Worm (Caenorhabditis elegans) whole organism, young adult: ENCODE measurements around the gene zgpa-1.
A peak's percentile ranks its signal among the peaks of the same experiment; 100 is the strongest.

Experiments
- D2030.7 ChIP-seq: fragments of 200-800 bp; sonication (Bioruptor generic); IDR thresholded peaks from 2 replicates; pipeline ENCODE4 v1.3.6; 2022; ENCODE audit warnings: missing genetic modification reagents, missing genetic modification characterization, missing compliant biosample characterization
- F23B12.7 ChIP-seq: sonication (generic microtip); optimal IDR thresholded peaks from 2 replicates; lab custom pipeline; 2017; ENCODE audit warnings: missing genetic modification characterization, mild to moderate bottlenecking, missing compliant biosample characterization, antibody characterized with exemption, moderate library complexity; ENCODE audit not compliant: insufficient read depth
- F57C9.4 ChIP-seq: sonication (generic microtip); optimal IDR thresholded peaks from 2 replicates; lab custom pipeline; 2017; ENCODE audit warnings: mild to moderate bottlenecking, missing genetic modification characterization, missing compliant biosample characterization
- K11D2.4 ChIP-seq: fragments of 200-800 bp; sonication (Bioruptor generic); IDR thresholded peaks from 2 replicates; pipeline ENCODE4 v1.3.6; 2022; ENCODE audit warnings: missing genetic modification reagents, missing genetic modification characterization, missing compliant biosample characterization
- T26A5.8 ChIP-seq: sonication (generic microtip); optimal IDR thresholded peaks from 2 replicates; lab custom pipeline; 2016; ENCODE audit warnings: missing genetic modification characterization, missing compliant biosample characterization
- Y53G8AR.9 ChIP-seq: fragments of 200-800 bp; sonication (Bioruptor generic); conservative IDR thresholded peaks from 2 replicates; pipeline ENCODE4 v1.3.6; 2022; ENCODE audit warnings: missing genetic modification reagents, missing genetic modification characterization, missing compliant biosample characterization
- aptf-2 ChIP-seq: fragments of 200-800 bp; sonication (Bioruptor generic); conservative IDR thresholded peaks from 2 replicates; pipeline ENCODE4 v1.3.6; 2022; ENCODE audit warnings: missing genetic modification reagents, missing genetic modification characterization, missing compliant biosample characterization
- attf-3 ChIP-seq: fragments of 200-800 bp; sonication (Bioruptor generic); conservative IDR thresholded peaks from 2 replicates; pipeline ENCODE4 v1.3.6; 2022; ENCODE audit warnings: missing genetic modification reagents, missing genetic modification characterization, missing compliant biosample characterization
- attf-5 ChIP-seq: fragments of 200-800 bp; sonication (Bioruptor generic); optimal IDR thresholded peaks from 2 replicates; lab custom pipeline; 2018; ENCODE audit warnings: mild to moderate bottlenecking, missing genetic modification characterization, missing compliant biosample characterization
- cebp-1 ChIP-seq, 2 experiments: fragments of 200-800 bp in 1 of 2; sonication (Bioruptor generic) in 1 of 2; sonication (generic microtip) in 1 of 2; IDR thresholded peaks in 1 of 2; optimal IDR thresholded peaks in 1 of 2; 2 replicates each; pipeline versions ENCODE4 v1.3.6 to Lab custom; 2017 to 2022; ENCODE audit warnings: missing compliant biosample characterization in 2 of 2, missing genetic modification characterization in 2 of 2, mild to moderate bottlenecking in 1 of 2, missing genetic modification reagents in 1 of 2, moderate library complexity in 1 of 2
- ceh-27 ChIP-seq: fragments of 200-800 bp; sonication (Bioruptor generic); optimal IDR thresholded peaks from 2 replicates; lab custom pipeline; 2018; ENCODE audit warnings: mild to moderate bottlenecking, missing genetic modification characterization, moderate library complexity, missing compliant biosample characterization
- chd-7 ChIP-seq: sonication (generic microtip); optimal IDR thresholded peaks from 2 replicates; lab custom pipeline; 2016; ENCODE audit warnings: mild to moderate bottlenecking, missing genetic modification characterization, moderate library complexity, missing compliant biosample characterization
- dpl-1 ChIP-seq: fragments of 150-350 bp; optimal IDR thresholded peaks from 2 replicates; lab custom pipeline; 2014; ENCODE audit warnings: missing biosample characterization, missing genetic modification reagents, missing genetic modification characterization
- efl-1 ChIP-seq: fragments of 150-350 bp; optimal IDR thresholded peaks from 2 replicates; lab custom pipeline; 2014; ENCODE audit warnings: missing biosample characterization, missing genetic modification reagents, missing genetic modification characterization
- egl-18 ChIP-seq: fragments of 200-800 bp; sonication (Bioruptor generic); IDR thresholded peaks from 2 replicates; pipeline ENCODE4 v1.3.6; 2022; ENCODE audit warnings: missing genetic modification reagents, missing genetic modification characterization, missing compliant biosample characterization
- egrh-3 ChIP-seq: fragments of 200-800 bp; sonication (Bioruptor generic); IDR thresholded peaks from 2 replicates; pipeline ENCODE4 v1.3.6; 2022; ENCODE audit warnings: missing genetic modification reagents, missing genetic modification characterization, missing compliant biosample characterization
- fkh-3 ChIP-seq: sonication (generic microtip); optimal IDR thresholded peaks from 2 replicates; lab custom pipeline; 2016; ENCODE audit warnings: mild to moderate bottlenecking, missing genetic modification characterization, missing compliant biosample characterization
- gei-17 ChIP-seq: fragments of 200-800 bp; sonication (Bioruptor generic); optimal IDR thresholded peaks from 2 replicates; lab custom pipeline; 2018; ENCODE audit warnings: mild to moderate bottlenecking, missing genetic modification characterization, missing compliant biosample characterization
- hlh-12 ChIP-seq: sonication (generic microtip); optimal IDR thresholded peaks from 2 replicates; lab custom pipeline; 2016; ENCODE audit warnings: missing genetic modification characterization, missing compliant biosample characterization
- hmg-1.2 ChIP-seq: fragments of 200-800 bp; sonication (Bioruptor generic); IDR thresholded peaks from 2 replicates; pipeline ENCODE4 v1.3.6; 2022; ENCODE audit warnings: missing genetic modification reagents, missing genetic modification characterization, missing compliant biosample characterization
- hrde-1 ChIP-seq: sonication (generic microtip); optimal IDR thresholded peaks from 2 replicates; lab custom pipeline; 2016; ENCODE audit warnings: missing genetic modification characterization, mild to moderate bottlenecking, missing compliant biosample characterization, moderate library complexity, missing genotype, missing genetic modification reagents, borderline replicate concordance
- lin-40 ChIP-seq: sonication (generic microtip); optimal IDR thresholded peaks from 2 replicates; lab custom pipeline; 2016; ENCODE audit warnings: missing genetic modification characterization, mild to moderate bottlenecking, missing compliant biosample characterization, missing genotype, missing genetic modification reagents
- lsl-1 ChIP-seq: fragments of 200-800 bp; sonication (Bioruptor generic); optimal IDR thresholded peaks from 2 replicates; lab custom pipeline; 2018; ENCODE audit warnings: mild to moderate bottlenecking, missing genetic modification characterization, moderate library complexity, missing compliant biosample characterization
- lsy-27 ChIP-seq: sonication (generic microtip); optimal IDR thresholded peaks from 2 replicates; lab custom pipeline; 2017; ENCODE audit warnings: missing genetic modification characterization, mild to moderate bottlenecking, missing compliant biosample characterization, antibody characterized with exemption, missing genotype, borderline replicate concordance; ENCODE audit not compliant: insufficient read depth
- madf-3 ChIP-seq: fragments of 200-800 bp; sonication (Bioruptor generic); IDR thresholded peaks from 2 replicates; pipeline ENCODE4 v1.3.6; 2022; ENCODE audit warnings: missing genetic modification reagents, missing genetic modification characterization, missing compliant biosample characterization
- madf-6 ChIP-seq: fragments of 200-800 bp; sonication (Bioruptor generic); IDR thresholded peaks from 2 replicates; pipeline ENCODE4 v1.3.6; 2022; ENCODE audit warnings: missing genetic modification reagents, missing genetic modification characterization, missing compliant biosample characterization
- mcd-1 ChIP-seq: fragments of 200-800 bp; sonication (Bioruptor generic); IDR thresholded peaks from 2 replicates; pipeline ENCODE4 v1.3.6; 2022; ENCODE audit warnings: missing genetic modification reagents, missing genetic modification characterization, missing compliant biosample characterization
- mel-28 ChIP-seq: sonication (generic microtip); optimal IDR thresholded peaks from 2 replicates; lab custom pipeline; 2016; ENCODE audit warnings: borderline replicate concordance, mild to moderate bottlenecking, missing genetic modification characterization, missing compliant biosample characterization
- nfya-1 ChIP-seq: sonication (generic microtip); optimal IDR thresholded peaks from 2 replicates; lab custom pipeline; 2017; ENCODE audit warnings: antibody characterized with exemption, missing compliant biosample characterization, missing genetic modification characterization, borderline replicate concordance; ENCODE audit not compliant: insufficient read depth
- nhr-179 ChIP-seq: sonication (generic microtip); optimal IDR thresholded peaks from 2 replicates; lab custom pipeline; 2016; ENCODE audit warnings: mild to moderate bottlenecking, missing genetic modification characterization, missing compliant biosample characterization
- nhr-27 ChIP-seq: fragments of 200-800 bp; sonication (Bioruptor generic); optimal IDR thresholded peaks from 2 replicates; lab custom pipeline; 2018; ENCODE audit warnings: mild to moderate bottlenecking, missing genetic modification characterization, moderate library complexity, missing compliant biosample characterization
- rec-8 ChIP-seq, 2 experiments: sonication (generic microtip); optimal IDR thresholded peaks; 2 replicates each; lab custom pipeline; 2016; ENCODE audit warnings: mild to moderate bottlenecking in 2 of 2, missing genetic modification characterization in 2 of 2, missing genetic modification reagents in 2 of 2, missing genotype in 2 of 2, missing biosample characterization in 1 of 2, missing compliant biosample characterization in 1 of 2, moderate library complexity in 1 of 2
- repo-1 ChIP-seq: sonication (generic microtip); optimal IDR thresholded peaks from 2 replicates; lab custom pipeline; 2017; ENCODE audit warnings: mild to moderate bottlenecking, missing genetic modification characterization, missing compliant biosample characterization
- sdz-38 ChIP-seq: sonication (generic microtip); optimal IDR thresholded peaks from 2 replicates; lab custom pipeline; 2016; ENCODE audit warnings: missing genotype, missing genetic modification characterization, missing compliant biosample characterization
- snpc-1.3 ChIP-seq: sonication (generic microtip); optimal IDR thresholded peaks from 2 replicates; lab custom pipeline; 2017; ENCODE audit warnings: missing genetic modification characterization, mild to moderate bottlenecking, missing compliant biosample characterization, antibody characterized with exemption, moderate library complexity, missing genotype, missing genetic modification reagents; ENCODE audit not compliant: insufficient read depth
- somi-1 ChIP-seq: fragments of 200-800 bp; sonication (Bioruptor generic); optimal IDR thresholded peaks from 2 replicates; lab custom pipeline; 2018; ENCODE audit warnings: mild to moderate bottlenecking, missing genetic modification characterization, missing compliant biosample characterization
- tlf-1 ChIP-seq: fragments of 200-800 bp; sonication (Bioruptor generic); optimal IDR thresholded peaks from 2 replicates; lab custom pipeline; 2018; ENCODE audit warnings: mild to moderate bottlenecking, missing genetic modification characterization, missing compliant biosample characterization
- unc-62 ChIP-seq: fragments of 150-350 bp; optimal IDR thresholded peaks from 2 replicates; lab custom pipeline; 2014; ENCODE audit warnings: missing biosample characterization, missing genetic modification reagents, missing genetic modification characterization
- zfh-2 ChIP-seq: fragments of 200-800 bp; sonication (Bioruptor generic); conservative IDR thresholded peaks from 2 replicates; pipeline ENCODE4 v1.3.6; 2022; ENCODE audit warnings: missing genetic modification reagents, missing genetic modification characterization, missing compliant biosample characterization
- zim-3 ChIP-seq: sonication (generic microtip); optimal IDR thresholded peaks from 2 replicates; lab custom pipeline; 2017; ENCODE audit warnings: mild to moderate bottlenecking, missing genetic modification characterization, moderate library complexity, missing compliant biosample characterization
- ztf-28 ChIP-seq: fragments of 200-800 bp; sonication (Bioruptor generic); IDR thresholded peaks from 2 replicates; pipeline ENCODE4 v1.3.6; 2022; ENCODE audit warnings: missing genetic modification reagents, missing genetic modification characterization, missing compliant biosample characterization
- ztf-6 ChIP-seq: fragments of 200-800 bp; sonication (Bioruptor generic); IDR thresholded peaks from 2 replicates; pipeline ENCODE4 v1.3.6; 2022; ENCODE audit warnings: missing genetic modification reagents, missing genetic modification characterization, missing compliant biosample characterization

The zgpa-1 gene

DNA sequence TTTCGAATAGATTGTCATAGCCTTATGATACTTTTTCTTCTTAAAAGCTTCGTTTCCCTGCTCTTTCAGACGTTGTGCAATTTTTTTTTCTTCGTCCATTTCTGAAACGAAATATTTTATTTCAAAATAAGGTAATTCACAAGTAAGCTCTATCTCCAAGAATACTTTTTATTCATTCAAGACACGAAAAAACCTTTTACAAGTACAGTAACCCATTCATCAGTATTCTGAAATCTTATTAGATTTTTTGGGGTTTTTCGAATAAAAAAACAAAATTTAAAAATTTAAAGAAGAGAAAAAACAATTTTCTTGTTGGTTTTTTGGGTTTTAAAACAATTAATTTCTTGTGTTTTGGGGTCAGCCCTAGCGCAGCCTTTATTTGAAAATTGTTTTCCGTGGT lies 33.7 kb downstream of the zgpa-1 start, which contains the start of gene rpap-3:
TSS of gene rpap-3 (minus strand) at position 101 of the 400 bp plus-strand sequence.
- TF ChIP-seq madf-6 (GFP tag; lab: Robert Waterston, UW) (peak; percentile 30; the same call in 1 of the 2 replicates), chd-7 (tag; lab: Kevin White, UChicago) (no peak), ztf-6 (GFP tag; lab: Robert Waterston, UW) (no peak), lsy-27 (tag; lab: Kevin White, UChicago) (no peak), madf-3 (GFP tag; lab: Robert Waterston, UW) (no peak), snpc-1.3 (tag; lab: Kevin White, UChicago) (no peak), aptf-2 (GFP tag; lab: Robert Waterston, UW) (no peak), hlh-12 (tag; lab: Kevin White, UChicago) (no peak), gei-17 (no peak), nfya-1 (no peak), hmg-1.2 (GFP tag; lab: Robert Waterston, UW) (no peak), unc-62 (GFP tag; lab: Kevin White, UChicago) (no peak), mcd-1 (GFP tag; lab: Robert Waterston, UW) (no peak), F23B12.7 (no peak), dpl-1 (GFP tag; lab: Kevin White, UChicago) (no peak), F57C9.4 (tag; lab: Kevin White, UChicago) (no peak), hrde-1 (tag; lab: Kevin White, UChicago) (peak; percentile 8), repo-1 (tag; lab: Kevin White, UChicago) (no peak), ceh-27 (GFP tag; lab: Kevin White, UChicago) (no peak), attf-3 (GFP tag; lab: Robert Waterston, UW) (no peak), cebp-1 (GFP tag; IDR thresholded peaks at IDR 0.05; lab: Robert Waterston, UW) (no peak), cebp-1 (tag; optimal IDR thresholded peaks at IDR 0.05; lab: Kevin White, UChicago) (peak; percentile 8)

DNA sequence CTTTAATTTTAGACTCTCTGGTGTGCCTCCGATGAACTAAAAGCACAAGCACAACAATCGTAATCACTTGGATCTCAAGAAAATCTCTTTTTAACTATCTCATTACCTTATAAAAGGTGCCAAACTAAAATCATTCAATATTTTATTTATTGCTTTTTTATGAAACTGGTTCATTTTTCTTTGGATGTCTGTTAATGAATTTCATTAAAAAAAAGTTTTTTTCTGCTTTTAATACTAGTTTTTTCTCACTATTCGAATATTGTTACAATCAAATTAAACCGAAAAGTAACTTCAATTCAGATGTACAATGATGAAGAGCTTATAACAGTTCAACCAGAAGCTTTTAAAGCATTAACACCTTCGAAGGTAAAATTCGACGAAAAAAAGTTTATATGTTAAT lies 36.9 kb downstream of the zgpa-1 start, which contains the start of gene swd-2.1:
TSS of gene swd-2.1 (plus strand) at position 301 of the 400 bp plus-strand sequence.
- TF ChIP-seq lin-40 = no peak
- no peak for TF ChIP-seq T26A5.8 (tag; lab: Kevin White, UChicago)
- TF ChIP-seq zim-3 (tag; lab: Kevin White, UChicago) = no peak
- TF ChIP-seq fkh-3 (tag; lab: Kevin White, UChicago) = no peak
- no peak for TF ChIP-seq nhr-179 (tag; lab: Kevin White, UChicago)
- TF ChIP-seq egl-18 (GFP tag; lab: Robert Waterston, UW) = no peak
- no peak for TF ChIP-seq ztf-28 (GFP tag; lab: Robert Waterston, UW)
- TF ChIP-seq egrh-3 (GFP tag; lab: Robert Waterston, UW) = no peak
- TF ChIP-seq rec-8 (tag; optimal IDR thresholded peaks at IDR 0.05; lab: Kevin White, UChicago) = no peak
- no peak for TF ChIP-seq zfh-2 (GFP tag; lab: Robert Waterston, UW)
- no peak for TF ChIP-seq somi-1 (GFP tag; lab: Kevin White, UChicago)
- no peak for TF ChIP-seq D2030.7
- no peak for TF ChIP-seq sdz-38 (tag; lab: Kevin White, UChicago)
- TF ChIP-seq Y53G8AR.9 (GFP tag; lab: Robert Waterston, UW) = no peak

DNA sequence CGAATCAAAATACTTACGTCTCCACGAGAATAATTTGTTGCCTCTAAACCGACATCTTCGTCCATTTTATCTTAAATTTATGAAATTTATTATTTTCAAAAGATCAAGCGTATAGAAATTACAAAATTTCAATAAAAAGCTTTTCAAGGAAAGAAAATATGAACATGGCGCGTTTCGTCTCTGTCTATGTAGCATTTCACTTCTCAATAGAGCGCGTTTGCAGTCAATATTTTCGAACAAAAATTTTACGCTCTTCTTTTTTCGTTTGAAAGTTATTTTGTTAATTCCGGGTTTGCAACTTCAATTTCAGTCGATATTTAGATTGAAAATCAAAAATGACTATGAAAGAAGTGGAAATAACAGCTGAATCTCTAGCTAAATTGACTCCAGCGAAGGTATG lies 38.4 kb downstream of the zgpa-1 start, which contains the start of the genes hcf-1 and swd-2.2:
TSS of gene hcf-1 (minus strand) at position 70 of the 400 bp plus-strand sequence.
TSS of gene swd-2.2 (plus strand) at position 206 of the 400 bp plus-strand sequence.
- TF ChIP-seq mel-28 (no peak), tlf-1 (GFP tag; lab: Kevin White, UChicago) (no peak), snpc-1.3 (tag; lab: Kevin White, UChicago) (peak; percentile 18), dpl-1 (GFP tag; lab: Kevin White, UChicago) (peak; percentile 23), efl-1 (GFP tag; lab: Kevin White, UChicago) (peak; percentile 56), K11D2.4 (GFP tag; lab: Robert Waterston, UW) (no peak), attf-5 (GFP tag; lab: Kevin White, UChicago) (peak; percentile 8), nhr-27 (no peak), egl-18 (GFP tag; lab: Robert Waterston, UW) (no peak), F23B12.7 (peak; percentile 33), lsl-1 (GFP tag; lab: Kevin White, UChicago) (peak; percentile 42), hmg-1.2 (GFP tag; lab: Robert Waterston, UW) (0 out of 2 replicates have a peak, but pooled peaks have one; percentile 5), mcd-1 (GFP tag; lab: Robert Waterston, UW) (peak; percentile 80)
